Worm (Caenorhabditis elegans): ENCODE results near the gene hil-4.

- TF ChIP-seq nhr-11 (tag; optimal IDR thresholded peaks at IDR 0.05) = no peak
- no peak for TF ChIP-seq ceh-8 (GFP tag; optimal IDR thresholded peaks at IDR 0.05)
- no peak for TF ChIP-seq elt-3 (tag; optimal IDR thresholded peaks at IDR 0.05)
- no peak for TF ChIP-seq nhr-237 (tag; optimal IDR thresholded peaks at IDR 0.05)
- TF ChIP-seq blmp-1 (tag; optimal IDR thresholded peaks at IDR 0.05) = no peak
- no peak for TF ChIP-seq aly-2 (tag; optimal IDR thresholded peaks at IDR 0.05)
- TF ChIP-seq mdl-1 (tag; optimal IDR thresholded peaks at IDR 0.05) = no peak
Observed at ce11 chrV:4783313-4783712, 29.2 kb downstream of the hil-4 start, which contains the start of gene Y60C6A.1.
